Worm (Caenorhabditis elegans): ENCODE data around the gene Y48B6A.13.

ce11 chrII:14250147-14250965, 24.3 kb upstream of the Y48B6A.13 start, which contains the start of gene hmg-1.1:
- no peak for TF ChIP-seq eyg-1 (tag; optimal IDR thresholded peaks at IDR 0.05)
- TF ChIP-seq F13H6.1 (tag; optimal IDR thresholded peaks at IDR 0.05): peak; percentile 72
- TF ChIP-seq mec-3 (tag; optimal IDR thresholded peaks at IDR 0.05; ENCODE audit: borderline replicate concordance): peak; percentile 15
- TF ChIP-seq lim-6 (tag; optimal IDR thresholded peaks at IDR 0.05): no peak
- peak; percentile 95 for TF ChIP-seq ceh-18 (tag; optimal IDR thresholded peaks at IDR 0.05)
- TF ChIP-seq che-1 (tag; optimal IDR thresholded peaks at IDR 0.05): peak; percentile 54
- no peak for TF ChIP-seq nhr-11 (tag; optimal IDR thresholded peaks at IDR 0.05)

All from whole organism, late embryonic.